Worm (Caenorhabditis elegans) whole organism, early embryonic: Measurements from ENCODE around the gene dpf-5.

Source experiments
- B0310.2 ChIP-seq: sonication (generic microtip); optimal IDR thresholded peaks from 2 replicates; lab custom pipeline; 2016; ENCODE audit warnings: mild to moderate bottlenecking, missing genetic modification characterization, missing compliant biosample characterization
- F13C5.2 ChIP-seq: sonication (generic microtip); optimal IDR thresholded peaks from 2 replicates; lab custom pipeline; 2017; ENCODE audit warnings: mild to moderate bottlenecking, missing genetic modification characterization, inconsistent platforms, missing compliant biosample characterization
- aly-1 ChIP-seq: sonication (generic microtip); optimal IDR thresholded peaks from 2 replicates; lab custom pipeline; 2016; ENCODE audit warnings: missing genetic modification characterization, missing compliant biosample characterization
- ama-1 ChIP-seq: fragments of 150-350 bp; optimal IDR thresholded peaks from 2 replicates; lab custom pipeline; 2014
- ceh-13 ChIP-seq: fragments of 200-800 bp; sonication (Bioruptor generic); optimal IDR thresholded peaks from 2 replicates; lab custom pipeline; 2018; ENCODE audit warnings: mild to moderate bottlenecking, missing genetic modification characterization, missing compliant biosample characterization
- ceh-36 ChIP-seq: sonication (generic microtip); optimal IDR thresholded peaks from 2 replicates; lab custom pipeline; 2016; ENCODE audit warnings: missing genetic modification characterization, inconsistent platforms, missing compliant biosample characterization
- ets-7 ChIP-seq: sonication (generic microtip); optimal IDR thresholded peaks from 2 replicates; lab custom pipeline; 2016; ENCODE audit warnings: missing genotype, missing genetic modification characterization, missing compliant biosample characterization
- flt-1 ChIP-seq: fragments of 200-800 bp; sonication (Bioruptor generic); IDR thresholded peaks from 2 replicates; pipeline ENCODE4 v1.3.6; 2022; ENCODE audit warnings: missing genetic modification characterization, missing compliant biosample characterization
- hmbx-1 ChIP-seq: sonication (generic microtip); optimal IDR thresholded peaks from 2 replicates; lab custom pipeline; 2016; ENCODE audit warnings: mild to moderate bottlenecking, missing genetic modification characterization, missing compliant biosample characterization
- hmg-4 ChIP-seq: fragments of 200-800 bp; sonication (Bioruptor generic); optimal IDR thresholded peaks from 2 replicates; lab custom pipeline; 2018; ENCODE audit warnings: mild to moderate bottlenecking, missing genetic modification characterization, missing compliant biosample characterization
- hnd-1 ChIP-seq: sonication (generic microtip); optimal IDR thresholded peaks from 2 replicates; lab custom pipeline; 2016; ENCODE audit warnings: missing genetic modification characterization, missing compliant biosample characterization
- pes-1 ChIP-seq: fragments of 200-800 bp; sonication (Bioruptor generic); IDR thresholded peaks from 2 replicates; pipeline ENCODE4 v1.3.6; 2022; ENCODE audit warnings: missing genetic modification reagents, missing genetic modification characterization, missing compliant biosample characterization
- scrt-1 ChIP-seq: fragments of 200-800 bp; sonication (Bioruptor generic); IDR thresholded peaks from 2 replicates; pipeline ENCODE4 v1.3.6; 2022; ENCODE audit warnings: missing genetic modification characterization, missing compliant biosample characterization
- sea-1 ChIP-seq: fragments of 200-800 bp; sonication (Bioruptor generic); conservative IDR thresholded peaks from 2 replicates; pipeline ENCODE4 v1.3.6; 2022; ENCODE audit warnings: missing genetic modification characterization, missing compliant biosample characterization
- tbx-11 ChIP-seq: fragments of 200-800 bp; sonication (Bioruptor generic); IDR thresholded peaks from 2 replicates; pipeline ENCODE4 v1.3.6; 2022; ENCODE audit warnings: missing genetic modification characterization, missing compliant biosample characterization
- tbx-37 ChIP-seq: fragments of 200-800 bp; sonication (Bioruptor generic); conservative IDR thresholded peaks from 2 replicates; pipeline ENCODE4 v1.3.6; 2022; ENCODE audit warnings: missing genetic modification reagents, missing genetic modification characterization, missing compliant biosample characterization
- tra-4 ChIP-seq: sonication (generic microtip); optimal IDR thresholded peaks from 2 replicates; lab custom pipeline; 2017; ENCODE audit warnings: missing genetic modification characterization, missing compliant biosample characterization

Gene dpf-5

ce11 chrIV:4806486-4806885, at the start of gene dpf-5:
Gene dpf-5, minus strand, starts transcription at chrIV:4806586.
- TF ChIP-seq B0310.2 (tag; lab: Kevin White, UChicago) (no peak), aly-1 (tag; lab: Kevin White, UChicago) (no peak), pes-1 (no peak), F13C5.2 (tag; lab: Kevin White, UChicago) (no peak), tbx-37 (no peak), ceh-36 (tag; lab: Kevin White, UChicago) (no peak), ama-1 (no peak), hmbx-1 (tag; lab: Kevin White, UChicago) (no peak), hmg-4 (GFP tag; lab: Kevin White, UChicago) (no peak), tra-4 (tag; lab: Kevin White, UChicago) (no peak), scrt-1 (no peak), tbx-11 (GFP tag; lab: Robert Waterston, UW) (no peak), sea-1 (GFP tag; lab: Robert Waterston, UW) (no peak), ceh-13 (GFP tag; lab: Kevin White, UChicago) (no peak), ets-7 (tag; lab: Kevin White, UChicago) (no peak), flt-1 (GFP tag; lab: Robert Waterston, UW) (no peak), hnd-1 (tag; lab: Kevin White, UChicago) (no peak)

- no peak for TF ChIP-seq ceh-36 (tag; lab: Kevin White, UChicago)
- no peak for TF ChIP-seq ama-1
- no peak for TF ChIP-seq hnd-1 (tag; lab: Kevin White, UChicago)
- no peak for TF ChIP-seq scrt-1
- no peak for TF ChIP-seq tra-4 (tag; lab: Kevin White, UChicago)
- TF ChIP-seq tbx-37, result no peak
- TF ChIP-seq B0310.2 (tag; lab: Kevin White, UChicago), result no peak
- TF ChIP-seq sea-1 (GFP tag; lab: Robert Waterston, UW), result no peak
- no peak for TF ChIP-seq hmg-4 (GFP tag; lab: Kevin White, UChicago)
- no peak for TF ChIP-seq flt-1 (GFP tag; lab: Robert Waterston, UW)
- TF ChIP-seq tbx-11 (GFP tag; lab: Robert Waterston, UW), result no peak
- TF ChIP-seq pes-1, result no peak
- no peak for TF ChIP-seq F13C5.2 (tag; lab: Kevin White, UChicago)
- no peak for TF ChIP-seq aly-1 (tag; lab: Kevin White, UChicago)
- TF ChIP-seq ets-7 (tag; lab: Kevin White, UChicago), result no peak
- no peak for TF ChIP-seq hmbx-1 (tag; lab: Kevin White, UChicago)
These were observed 40.4 kb upstream of the dpf-5 start, which contains the start of gene tat-2 for ce11 chrIV:4846793-4847192. Gene tat-2, minus strand, starts transcription at chrIV:4846893.

- TF ChIP-seq F13C5.2 (tag; lab: Kevin White, UChicago) (no peak), pes-1 (no peak), scrt-1 (no peak), tbx-37 (no peak), ceh-13 (GFP tag; lab: Kevin White, UChicago) (no peak), B0310.2 (tag; lab: Kevin White, UChicago) (no peak), aly-1 (tag; lab: Kevin White, UChicago) (no peak), tbx-11 (GFP tag; lab: Robert Waterston, UW) (no peak), hnd-1 (tag; lab: Kevin White, UChicago) (no peak), sea-1 (GFP tag; lab: Robert Waterston, UW) (no peak), hmg-4 (GFP tag; lab: Kevin White, UChicago) (no peak), flt-1 (GFP tag; lab: Robert Waterston, UW) (no peak), hmbx-1 (tag; lab: Kevin White, UChicago) (no peak)
These were observed 35.6 kb upstream of the dpf-5 start for ce11 chrIV:4842030-4842429.

- no peak for TF ChIP-seq ceh-13 (GFP tag; lab: Kevin White, UChicago)
- TF ChIP-seq scrt-1, result no peak
- TF ChIP-seq hnd-1 (tag; lab: Kevin White, UChicago), result no peak
- TF ChIP-seq hmg-4 (GFP tag; lab: Kevin White, UChicago), result no peak
- TF ChIP-seq F13C5.2 (tag; lab: Kevin White, UChicago), result no peak
- TF ChIP-seq hmbx-1 (tag; lab: Kevin White, UChicago), result no peak
- TF ChIP-seq flt-1 (GFP tag; lab: Robert Waterston, UW), result no peak
- TF ChIP-seq ama-1, result no peak
- TF ChIP-seq tbx-11 (GFP tag; lab: Robert Waterston, UW), result no peak
- TF ChIP-seq ets-7 (tag; lab: Kevin White, UChicago), result no peak
- TF ChIP-seq pes-1, result no peak
- no peak for TF ChIP-seq tbx-37
- no peak for TF ChIP-seq tra-4 (tag; lab: Kevin White, UChicago)
These were observed 23.3 kb upstream of the dpf-5 start for ce11 chrIV:4829641-4830040.

ce11 chrIV:4827219-4827618, 20.8 kb upstream of the dpf-5 start, which contains the start of gene mpz-4:
Gene mpz-4, minus strand, starts transcription at chrIV:4827319.
- TF ChIP-seq flt-1 (GFP tag; lab: Robert Waterston, UW) (no peak), pes-1 (no peak), tbx-37 (no peak), ceh-36 (tag; lab: Kevin White, UChicago) (no peak), hmg-4 (GFP tag; lab: Kevin White, UChicago) (no peak), ceh-13 (GFP tag; lab: Kevin White, UChicago) (no peak), scrt-1 (no peak), tra-4 (tag; lab: Kevin White, UChicago) (no peak), ets-7 (tag; lab: Kevin White, UChicago) (no peak), ama-1 (no peak), F13C5.2 (tag; lab: Kevin White, UChicago) (no peak), sea-1 (GFP tag; lab: Robert Waterston, UW) (no peak), B0310.2 (tag; lab: Kevin White, UChicago) (no peak), aly-1 (tag; lab: Kevin White, UChicago) (no peak), hnd-1 (tag; lab: Kevin White, UChicago) (no peak), hmbx-1 (tag; lab: Kevin White, UChicago) (no peak), tbx-11 (GFP tag; lab: Robert Waterston, UW) (no peak)

ce11 chrIV:4821843-4822242, 15.5 kb upstream of the dpf-5 start:
- TF ChIP-seq tra-4 (tag; lab: Kevin White, UChicago) (no peak), flt-1 (GFP tag; lab: Robert Waterston, UW) (no peak), scrt-1 (no peak), pes-1 (no peak), ama-1 (no peak), ceh-36 (tag; lab: Kevin White, UChicago) (no peak), hmbx-1 (tag; lab: Kevin White, UChicago) (no peak), B0310.2 (tag; lab: Kevin White, UChicago) (no peak), ets-7 (tag; lab: Kevin White, UChicago) (no peak), tbx-11 (GFP tag; lab: Robert Waterston, UW) (no peak), aly-1 (tag; lab: Kevin White, UChicago) (no peak), ceh-13 (GFP tag; lab: Kevin White, UChicago) (no peak), F13C5.2 (tag; lab: Kevin White, UChicago) (no peak), hnd-1 (tag; lab: Kevin White, UChicago) (no peak), sea-1 (GFP tag; lab: Robert Waterston, UW) (no peak), tbx-37 (no peak), hmg-4 (GFP tag; lab: Kevin White, UChicago) (no peak)
